Fruit fly (Drosophila melanogaster): ENCODE results near the gene Lar.

Gene Lar

DNA sequence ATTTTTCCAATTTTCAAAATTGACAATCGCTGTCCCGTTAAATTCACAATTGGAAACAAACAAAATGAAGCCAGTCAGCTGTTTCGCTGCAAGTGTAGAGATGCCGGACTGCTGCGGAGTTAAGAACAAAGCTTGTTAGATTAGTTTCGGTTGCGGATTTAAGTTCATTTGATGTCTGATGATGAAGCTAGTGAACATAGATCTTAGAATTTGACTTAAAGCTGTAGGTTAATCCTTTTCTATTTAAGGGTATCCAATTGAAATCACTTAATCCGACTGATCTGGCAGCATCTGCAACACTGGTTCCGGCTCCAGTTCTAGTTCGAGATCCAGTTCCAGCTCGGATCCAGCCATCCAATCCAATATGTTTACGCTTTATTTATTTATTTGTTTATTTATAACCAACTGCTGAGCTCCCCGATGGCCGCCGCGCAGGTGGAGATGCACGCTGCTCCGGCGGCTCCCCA is 2.5 kb upstream of the Lar start, which contains the start of the genes PCNA2 and CG10366 (continued):
- TF ChIP-seq gfzf (GFP tag; optimal IDR thresholded peaks at IDR 0.05) (peak; percentile 6), CG32767 (GFP tag; IDR thresholded peaks at IDR 0.05) (peak; percentile 45; the same call in 1 of the 2 replicates), repo (GFP tag; optimal IDR thresholded peaks at IDR 0.05) (peak; percentile 61), CG7271 (tag; optimal IDR thresholded peaks at IDR 0.05) (peak; percentile 50), E2f1 (GFP tag; IDR thresholded peaks at IDR 0.05) (no peak), bsh (GFP tag; optimal IDR thresholded peaks at IDR 0.05) (peak in 1 of 2 experiments; percentile 60), CG11085 (GFP tag; IDR thresholded peaks at IDR 0.05) (no peak), Bgb (GFP tag; IDR thresholded peaks at IDR 0.05; ENCODE audit: partially characterized antibody) (peak; percentile 53; the same call in 1 of the 2 replicates), CG18599 (GFP tag; optimal IDR thresholded peaks at IDR 0.05) (peak; percentile 59), Bteb2 (GFP tag; optimal IDR thresholded peaks at IDR 0.05) (peak; percentile 53), CG8359 (GFP tag; optimal IDR thresholded peaks at IDR 0.05; ENCODE audit: borderline replicate concordance) (no peak), CG34376 (GFP tag; optimal IDR thresholded peaks at IDR 0.05) (peak; percentile 70), Lhr (GFP tag; optimal IDR thresholded peaks at IDR 0.05) (peak; percentile 96), E2f2 (GFP tag; IDR thresholded peaks at IDR 0.05) (peak; percentile 67), Neu2 (GFP tag; optimal IDR thresholded peaks at IDR 0.05; ENCODE audit: borderline replicate concordance) (no peak), dm (GFP tag; optimal IDR thresholded peaks at IDR 0.05) (peak; percentile 63), CG6272 (GFP tag; IDR thresholded peaks at IDR 0.05) (no peak), tx (GFP tag; optimal IDR thresholded peaks at IDR 0.05) (peak; percentile 77), lbe (GFP tag; optimal IDR thresholded peaks at IDR 0.05) (no peak), ssp (GFP tag; IDR thresholded peaks at IDR 0.05) (peak; percentile 27; the same call in 1 of the 2 replicates), Scr (GFP tag; IDR thresholded peaks at IDR 0.05; ENCODE audit: partially characterized antibody) (peak; percentile 57), NK7.1 (GFP tag; optimal IDR thresholded peaks at IDR 0.05) (peak; percentile 2), Hey (tag; optimal IDR thresholded peaks at IDR 0.05) (no peak), toy (GFP tag; IDR thresholded peaks at IDR 0.05) (no peak), Elba2 (GFP tag; optimal IDR thresholded peaks at IDR 0.05) (peak; percentile 99), CG4730 (GFP tag; IDR thresholded peaks at IDR 0.05) (no peak), Side (GFP tag; optimal IDR thresholded peaks at IDR 0.05) (peak; percentile 71), zf30C (GFP tag; optimal IDR thresholded peaks at IDR 0.05) (no peak), CG3847 (GFP tag; IDR thresholded peaks at IDR 0.05) (peak; percentile 88), D19A (tag; optimal IDR thresholded peaks at IDR 0.05) (peak; percentile 6), slp2 (GFP tag; optimal IDR thresholded peaks at IDR 0.05) (peak; percentile 64), ato (GFP tag; IDR thresholded peaks at IDR 0.05; ENCODE audit: partially characterized antibody) (0 out of 2 replicates have a peak, but pooled peaks have one; percentile 23), CG32532 (GFP tag; IDR thresholded peaks at IDR 0.05) (peak; percentile 64), wek (GFP tag; optimal IDR thresholded peaks at IDR 0.05) (no peak), Taf1 (GFP tag; IDR thresholded peaks at IDR 0.05) (no peak; the same call in 1 of the 2 replicates), Gsc (GFP tag; IDR thresholded peaks at IDR 0.05) (no peak), z (GFP tag; IDR thresholded peaks at IDR 0.05) (no peak), Optix (GFP tag; IDR thresholded peaks at IDR 0.05) (no peak), CG5180 (GFP tag; optimal IDR thresholded peaks at IDR 0.05) (no peak), kah (GFP tag; optimal IDR thresholded peaks at IDR 0.05) (no peak), fd102C (GFP tag; optimal IDR thresholded peaks at IDR 0.05) (no peak), Kr (GFP tag; optimal IDR thresholded peaks at IDR 0.05) (no peak), Dek (tag; optimal IDR thresholded peaks at IDR 0.05) (peak; percentile 22), CG7928 (GFP tag; optimal IDR thresholded peaks at IDR 0.05) (peak; percentile 70), dan (GFP tag; IDR thresholded peaks at IDR 0.05) (no peak), Sin3A (optimal IDR thresholded peaks at IDR 0.05) (peak; percentile 90), CG10543 (GFP tag; optimal IDR thresholded peaks at IDR 0.05) (peak; percentile 52), kni (GFP tag; optimal IDR thresholded peaks at IDR 0.05) (peak; percentile 42), gcm2 (GFP tag; optimal IDR thresholded peaks at IDR 0.05) (no peak), p53 (GFP tag; optimal IDR thresholded peaks at IDR 0.05) (peak; percentile 38), CG15073 (GFP tag; optimal IDR thresholded peaks at IDR 0.05) (no peak)

Measured in whole organism, embryonic.